Fruit fly (Drosophila melanogaster): ENCODE measurements around the gene Traf6.
A peak's percentile ranks its signal among the peaks of the same experiment; 100 is the strongest.

The Traf6 gene

DNA sequence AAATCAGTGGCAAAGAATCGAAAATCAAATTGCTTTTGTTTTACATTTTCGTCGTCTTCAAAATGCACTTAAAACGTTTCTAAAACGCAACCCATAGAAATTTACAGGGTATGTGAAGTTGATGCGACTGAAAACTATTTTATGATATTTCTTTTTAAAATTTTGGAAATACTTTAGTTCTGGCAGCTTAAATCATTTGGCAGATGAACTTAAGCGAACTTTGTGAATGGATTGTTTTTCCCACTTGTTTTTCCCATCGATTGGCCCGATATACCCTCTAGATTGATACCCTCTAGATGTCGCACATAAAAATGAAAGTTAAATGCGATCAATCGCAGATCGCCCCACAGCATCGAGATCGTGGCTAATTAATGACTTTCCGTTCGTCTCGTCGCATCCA lies 31.0 kb downstream of the Traf6 start (continued):
- no peak for TF ChIP-seq mld (GFP tag; IDR thresholded peaks at IDR 0.05; ENCODE audit: partially characterized antibody)
- no peak for TF ChIP-seq Nf-YB (GFP tag; optimal IDR thresholded peaks at IDR 0.05)
- TF ChIP-seq CG8944 (GFP tag; optimal IDR thresholded peaks at IDR 0.05) = peak; percentile 53
- no peak for TF ChIP-seq abd-A (tag; optimal IDR thresholded peaks at IDR 0.05)
- TF ChIP-seq trh (GFP tag; optimal IDR thresholded peaks at IDR 0.05) = no peak
- TF ChIP-seq Sry-β (GFP tag; optimal IDR thresholded peaks at IDR 0.05) = no peak
- TF ChIP-seq tx (GFP tag; optimal IDR thresholded peaks at IDR 0.05) = peak; percentile 39
- no peak for TF ChIP-seq Tbp (GFP tag; optimal IDR thresholded peaks at IDR 0.05)
- no peak for TF ChIP-seq Kr (GFP tag; optimal IDR thresholded peaks at IDR 0.05)
- no peak for TF ChIP-seq pzg (GFP tag; optimal IDR thresholded peaks at IDR 0.05)
- TF ChIP-seq Mes4 (GFP tag; optimal IDR thresholded peaks at IDR 0.05) = peak; percentile 59
- TF ChIP-seq chinmo (GFP tag; IDR thresholded peaks at IDR 0.05; ENCODE audit: partially characterized antibody) = no peak
- TF ChIP-seq CrebB (tag; optimal IDR thresholded peaks at IDR 0.05) = no peak
- TF ChIP-seq grn (GFP tag; optimal IDR thresholded peaks at IDR 0.05) = peak; percentile 6
- no peak for TF ChIP-seq dysf (GFP tag; IDR thresholded peaks at IDR 0.05)
- no peak for TF ChIP-seq CG34376 (GFP tag; optimal IDR thresholded peaks at IDR 0.05)
- no peak for TF ChIP-seq kah (GFP tag; optimal IDR thresholded peaks at IDR 0.05)
- TF ChIP-seq CG4707 (GFP tag; optimal IDR thresholded peaks at IDR 0.05) = peak; percentile 49
- no peak for TF ChIP-seq CG3281 (GFP tag; optimal IDR thresholded peaks at IDR 0.05)
- TF ChIP-seq Hr78 (GFP tag; optimal IDR thresholded peaks at IDR 0.05) = no peak
- peak; percentile 73 for TF ChIP-seq CG12391 (tag; optimal IDR thresholded peaks at IDR 0.05)
- peak; percentile 28 for TF ChIP-seq CG17802 (tag; optimal IDR thresholded peaks at IDR 0.05)
- TF ChIP-seq Hand (GFP tag; optimal IDR thresholded peaks at IDR 0.05) = no peak
- TF ChIP-seq CG14710 (tag; optimal IDR thresholded peaks at IDR 0.05) = peak; percentile 65
- no peak for TF ChIP-seq CG6272 (GFP tag; IDR thresholded peaks at IDR 0.05)
- TF ChIP-seq al (GFP tag; IDR thresholded peaks at IDR 0.05) = no peak
- TF ChIP-seq cg (GFP tag; optimal IDR thresholded peaks at IDR 0.05) = no peak
- TF ChIP-seq Ravus (GFP tag; IDR thresholded peaks at IDR 0.05) = no peak
- TF ChIP-seq fd3F (GFP tag; optimal IDR thresholded peaks at IDR 0.05) = no peak
- no peak for TF ChIP-seq so (GFP tag; IDR thresholded peaks at IDR 0.05)
- TF ChIP-seq CG13775 (GFP tag; optimal IDR thresholded peaks at IDR 0.05) = peak; percentile 33
- TF ChIP-seq ap (GFP tag; IDR thresholded peaks at IDR 0.05) = peak; percentile 44; the same call in 1 of the 2 replicates
- TF ChIP-seq Dad (GFP tag; optimal IDR thresholded peaks at IDR 0.05) = no peak
- no peak for TF ChIP-seq z (GFP tag; IDR thresholded peaks at IDR 0.05)
- peak; percentile 9 for TF ChIP-seq CG9609 (GFP tag; optimal IDR thresholded peaks at IDR 0.05)
- TF ChIP-seq CG17912 (GFP tag; optimal IDR thresholded peaks at IDR 0.05) = no peak
- TF ChIP-seq wek (GFP tag; optimal IDR thresholded peaks at IDR 0.05) = no peak
- TF ChIP-seq Dip3 (GFP tag; optimal IDR thresholded peaks at IDR 0.05) = no peak
- peak; percentile 17 for TF ChIP-seq pnt (GFP tag; optimal IDR thresholded peaks at IDR 0.05)
- TF ChIP-seq CG13296 (GFP tag; optimal IDR thresholded peaks at IDR 0.05) = no peak
- TF ChIP-seq crol (GFP tag; IDR thresholded peaks at IDR 0.05) = no peak
- no peak for TF ChIP-seq YL-1 (GFP tag; optimal IDR thresholded peaks at IDR 0.05)
- no peak for TF ChIP-seq inv (GFP tag; IDR thresholded peaks at IDR 0.05; ENCODE audit: partially characterized antibody)
- no peak for TF ChIP-seq Dref (GFP tag; IDR thresholded peaks at IDR 0.05)
- no peak for TF ChIP-seq ac (GFP tag; optimal IDR thresholded peaks at IDR 0.05)
- peak; percentile 41; the same call in 1 of the 3 replicates for TF ChIP-seq otp (GFP tag; IDR thresholded peaks at IDR 0.05)
- TF ChIP-seq CG11085 (GFP tag; IDR thresholded peaks at IDR 0.05) = no peak
- TF ChIP-seq fru (optimal IDR thresholded peaks at IDR 0.05) = no peak
- TF ChIP-seq ab (GFP tag; optimal IDR thresholded peaks at IDR 0.05) = no peak
- TF ChIP-seq CG4854 (GFP tag; optimal IDR thresholded peaks at IDR 0.05) = no peak
- TF ChIP-seq CG8478 (optimal IDR thresholded peaks at IDR 0.05) = no peak
- TF ChIP-seq ken (GFP tag; IDR thresholded peaks at IDR 0.05) = peak; percentile 75

All from whole organism, embryonic.